Worm (Caenorhabditis elegans) whole organism, young adult: ENCODE data around the gene pals-17.
"Not testable (repeated sequence)": the region's sequence is repeated elsewhere in the genome, so short reads cannot be mapped to it uniquely, and the experiment has no call there.

Experiments used
- D2030.7 ChIP-seq: fragments of 200-800 bp; sonication (Bioruptor generic); IDR thresholded peaks from 2 replicates; pipeline ENCODE4 v1.3.6; 2022; ENCODE audit warnings: missing genetic modification reagents, missing genetic modification characterization, missing compliant biosample characterization
- F10E7.11 ChIP-seq: sonication (generic microtip); optimal IDR thresholded peaks from 2 replicates; lab custom pipeline; 2017; ENCODE audit warnings: mild to moderate bottlenecking, missing genetic modification characterization, moderate library complexity, missing compliant biosample characterization
- F23B12.7 ChIP-seq: sonication (generic microtip); optimal IDR thresholded peaks from 2 replicates; lab custom pipeline; 2017; ENCODE audit warnings: missing genetic modification characterization, mild to moderate bottlenecking, missing compliant biosample characterization, antibody characterized with exemption, moderate library complexity; ENCODE audit not compliant: insufficient read depth
- F33H1.4 ChIP-seq: fragments of 200-800 bp; sonication (Bioruptor generic); IDR thresholded peaks from 2 replicates; pipeline ENCODE4 v1.3.6; 2022; ENCODE audit warnings: missing genetic modification reagents, missing genetic modification characterization, missing compliant biosample characterization
- F55B11.4 ChIP-seq: sonication (generic microtip); optimal IDR thresholded peaks from 2 replicates; lab custom pipeline; 2016; ENCODE audit warnings: missing compliant biosample characterization, missing genetic modification characterization, borderline replicate concordance; ENCODE audit not compliant: insufficient read depth
- F57C9.4 ChIP-seq: sonication (generic microtip); optimal IDR thresholded peaks from 2 replicates; lab custom pipeline; 2017; ENCODE audit warnings: mild to moderate bottlenecking, missing genetic modification characterization, missing compliant biosample characterization
- T26A5.8 ChIP-seq: sonication (generic microtip); optimal IDR thresholded peaks from 2 replicates; lab custom pipeline; 2016; ENCODE audit warnings: missing genetic modification characterization, missing compliant biosample characterization
- Y56A3A.18 ChIP-seq: fragments of 200-800 bp; sonication (Bioruptor generic); IDR thresholded peaks from 2 replicates; pipeline ENCODE4 v1.3.6; 2022; ENCODE audit warnings: missing genetic modification reagents, missing genetic modification characterization, missing compliant biosample characterization
- Y95B8A.8 ChIP-seq: fragments of 200-800 bp; sonication (Bioruptor generic); IDR thresholded peaks from 2 replicates; pipeline ENCODE4 v1.3.6; 2022; ENCODE audit warnings: missing genetic modification reagents, missing genetic modification characterization, missing compliant biosample characterization
- aptf-3 ChIP-seq: fragments of 200-800 bp; sonication (Bioruptor generic); IDR thresholded peaks from 2 replicates; pipeline ENCODE4 v1.3.6; 2022; ENCODE audit warnings: missing genetic modification characterization, missing compliant biosample characterization
- bed-1 ChIP-seq: fragments of 200-800 bp; sonication (Bioruptor generic); IDR thresholded peaks from 2 replicates; pipeline ENCODE4 v1.3.6; 2022; ENCODE audit warnings: missing genetic modification reagents, missing genetic modification characterization, missing compliant biosample characterization
- bed-2 ChIP-seq: fragments of 200-800 bp; sonication (Bioruptor generic); IDR thresholded peaks from 2 replicates; pipeline ENCODE4 v1.3.6; 2022; ENCODE audit warnings: missing genetic modification reagents, missing genetic modification characterization, missing compliant biosample characterization
- ceh-100 ChIP-seq: fragments of 200-800 bp; sonication (Bioruptor generic); IDR thresholded peaks from 2 replicates; pipeline ENCODE4 v1.3.6; 2022; ENCODE audit warnings: missing genetic modification reagents, missing genetic modification characterization, missing compliant biosample characterization
- ceh-27 ChIP-seq: fragments of 200-800 bp; sonication (Bioruptor generic); optimal IDR thresholded peaks from 2 replicates; lab custom pipeline; 2018; ENCODE audit warnings: mild to moderate bottlenecking, missing genetic modification characterization, moderate library complexity, missing compliant biosample characterization
- ceh-58 ChIP-seq: fragments of 200-800 bp; sonication (Bioruptor generic); IDR thresholded peaks from 2 replicates; pipeline ENCODE4 v1.3.6; 2022; ENCODE audit warnings: missing genetic modification characterization, missing compliant biosample characterization
- dpff-1 ChIP-seq: sonication (generic microtip); optimal IDR thresholded peaks from 2 replicates; lab custom pipeline; 2017; ENCODE audit warnings: mild to moderate bottlenecking, missing genetic modification characterization, missing compliant biosample characterization
- dpl-1 ChIP-seq: fragments of 150-350 bp; optimal IDR thresholded peaks from 2 replicates; lab custom pipeline; 2014; ENCODE audit warnings: missing biosample characterization, missing genetic modification reagents, missing genetic modification characterization
- efl-1 ChIP-seq: fragments of 150-350 bp; optimal IDR thresholded peaks from 2 replicates; lab custom pipeline; 2014; ENCODE audit warnings: missing biosample characterization, missing genetic modification reagents, missing genetic modification characterization
- egl-44 ChIP-seq: fragments of 200-800 bp; sonication (Bioruptor generic); IDR thresholded peaks from 2 replicates; pipeline ENCODE4 v1.3.6; 2022; ENCODE audit warnings: missing genetic modification reagents, missing genetic modification characterization, missing compliant biosample characterization
- hlh-12 ChIP-seq: sonication (generic microtip); optimal IDR thresholded peaks from 2 replicates; lab custom pipeline; 2016; ENCODE audit warnings: missing genetic modification characterization, missing compliant biosample characterization
- hlh-26 ChIP-seq: fragments of 200-800 bp; sonication (Bioruptor generic); conservative IDR thresholded peaks from 2 replicates; pipeline ENCODE4 v1.3.6; 2022; ENCODE audit warnings: missing genetic modification reagents, missing genetic modification characterization, missing compliant biosample characterization
- hmg-1.2 ChIP-seq: fragments of 200-800 bp; sonication (Bioruptor generic); IDR thresholded peaks from 2 replicates; pipeline ENCODE4 v1.3.6; 2022; ENCODE audit warnings: missing genetic modification reagents, missing genetic modification characterization, missing compliant biosample characterization
- lin-54 ChIP-seq: fragments of 200-800 bp; sonication (Bioruptor generic); optimal IDR thresholded peaks from 2 replicates; lab custom pipeline; 2018; ENCODE audit warnings: mild to moderate bottlenecking, missing genetic modification characterization, missing compliant biosample characterization
- lsl-1 ChIP-seq: fragments of 200-800 bp; sonication (Bioruptor generic); optimal IDR thresholded peaks from 2 replicates; lab custom pipeline; 2018; ENCODE audit warnings: mild to moderate bottlenecking, missing genetic modification characterization, moderate library complexity, missing compliant biosample characterization
- nfyb-1 ChIP-seq: fragments of 200-800 bp; sonication (Bioruptor generic); IDR thresholded peaks from 2 replicates; pipeline ENCODE4 v1.3.6; 2022; ENCODE audit warnings: missing genetic modification reagents, missing genetic modification characterization, missing compliant biosample characterization
- nhr-120 ChIP-seq: fragments of 200-800 bp; sonication (Bioruptor generic); IDR thresholded peaks from 2 replicates; pipeline ENCODE4 v1.3.6; 2022; ENCODE audit warnings: missing genetic modification characterization, missing compliant biosample characterization
- nhr-27 ChIP-seq: fragments of 200-800 bp; sonication (Bioruptor generic); optimal IDR thresholded peaks from 2 replicates; lab custom pipeline; 2018; ENCODE audit warnings: mild to moderate bottlenecking, missing genetic modification characterization, moderate library complexity, missing compliant biosample characterization
- nhr-80 ChIP-seq: sonication (generic microtip); optimal IDR thresholded peaks from 2 replicates; lab custom pipeline; 2016; ENCODE audit warnings: missing genetic modification characterization, missing compliant biosample characterization
- pha-4 ChIP-seq: fragments of 150-350 bp; sonication (generic microtip); optimal IDR thresholded peaks from 2 replicates; lab custom pipeline; 2014; ENCODE audit warnings: missing biosample characterization, missing genetic modification reagents, missing genetic modification characterization
- rec-8 ChIP-seq, 2 experiments: sonication (generic microtip); optimal IDR thresholded peaks; 2 replicates each; lab custom pipeline; 2016; ENCODE audit warnings: mild to moderate bottlenecking in 2 of 2, missing genetic modification characterization in 2 of 2, missing genetic modification reagents in 2 of 2, missing genotype in 2 of 2, missing biosample characterization in 1 of 2, missing compliant biosample characterization in 1 of 2, moderate library complexity in 1 of 2
- rpc-1 ChIP-seq, 2 experiments: fragments of 150-350 bp in 1 of 2; sonication (generic microtip) in 1 of 2; optimal IDR thresholded peaks; 2 replicates each; lab custom pipeline; 2014 to 2018; ENCODE audit warnings: missing biosample characterization in 1 of 2, missing genetic modification characterization in 1 of 2, missing genetic modification reagents in 1 of 2, missing genotype in 1 of 2
- sdz-38 ChIP-seq: sonication (generic microtip); optimal IDR thresholded peaks from 2 replicates; lab custom pipeline; 2016; ENCODE audit warnings: missing genotype, missing genetic modification characterization, missing compliant biosample characterization
- sea-2 ChIP-seq: fragments of 200-800 bp; sonication (Bioruptor generic); IDR thresholded peaks from 2 replicates; pipeline ENCODE4 v1.3.6; 2022; ENCODE audit warnings: missing genetic modification characterization, missing compliant biosample characterization
- snpc-3.4 ChIP-seq: sonication (generic microtip); optimal IDR thresholded peaks from 2 replicates; lab custom pipeline; 2017; ENCODE audit warnings: missing genetic modification characterization, mild to moderate bottlenecking, missing compliant biosample characterization, antibody characterized with exemption, moderate library complexity, missing genotype, missing genetic modification reagents
- somi-1 ChIP-seq: fragments of 200-800 bp; sonication (Bioruptor generic); optimal IDR thresholded peaks from 2 replicates; lab custom pipeline; 2018; ENCODE audit warnings: mild to moderate bottlenecking, missing genetic modification characterization, missing compliant biosample characterization
- zfh-2 ChIP-seq: fragments of 200-800 bp; sonication (Bioruptor generic); conservative IDR thresholded peaks from 2 replicates; pipeline ENCODE4 v1.3.6; 2022; ENCODE audit warnings: missing genetic modification reagents, missing genetic modification characterization, missing compliant biosample characterization
- ztf-22 ChIP-seq: fragments of 200-800 bp; sonication (Bioruptor generic); optimal IDR thresholded peaks from 2 replicates; lab custom pipeline; 2018; ENCODE audit warnings: mild to moderate bottlenecking, missing genetic modification characterization, moderate library complexity, missing compliant biosample characterization
- ztf-26 ChIP-seq: sonication (generic microtip); optimal IDR thresholded peaks from 2 replicates; lab custom pipeline; 2017; ENCODE audit warnings: missing genetic modification characterization, missing compliant biosample characterization

pals-17 gene

DNA sequence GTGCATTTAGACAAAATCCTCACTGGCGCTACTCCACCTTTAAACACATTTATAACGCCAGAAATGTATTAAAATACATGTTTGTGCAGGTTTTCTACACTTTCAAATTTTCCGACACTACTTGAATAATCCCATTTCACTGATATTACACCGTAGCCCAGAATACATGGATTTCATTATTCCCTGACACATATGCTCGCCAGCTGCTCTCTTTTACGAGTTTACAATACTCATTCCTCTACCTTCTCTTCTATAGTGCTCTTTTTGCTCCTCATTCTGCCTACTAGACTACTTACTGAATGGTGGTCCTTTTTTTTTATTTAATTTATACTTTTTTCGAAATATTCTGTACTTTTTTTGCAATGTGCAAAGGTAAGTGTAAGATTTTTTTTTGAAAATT, 19.1 kb downstream of the pals-17 start:
- TF ChIP-seq nhr-80 (tag; lab: Kevin White, UChicago) (no peak), hmg-1.2 (GFP tag; lab: Robert Waterston, UW) (no peak), hlh-12 (no peak), hlh-26 (GFP tag; lab: Robert Waterston, UW) (no peak), sea-2 (no peak), rpc-1 (optimal IDR thresholded peaks at IDR 0.05; lab: Kevin White, UChicago) (no peak), rpc-1 (tag; optimal IDR thresholded peaks at IDR 0.05; lab: Kevin White, UChicago) (no peak), lin-54 (GFP tag; lab: Kevin White, UChicago) (no peak), ztf-22 (GFP tag; lab: Kevin White, UChicago) (no peak), ceh-58 (no peak), ceh-100 (GFP tag; lab: Robert Waterston, UW) (no peak), F57C9.4 (tag; lab: Kevin White, UChicago) (no peak), sdz-38 (tag; lab: Kevin White, UChicago) (no peak), T26A5.8 (no peak), lsl-1 (GFP tag; lab: Kevin White, UChicago) (no peak), snpc-3.4 (no peak), nhr-120 (GFP tag; lab: Robert Waterston, UW) (no peak), D2030.7 (GFP tag; lab: Robert Waterston, UW) (no peak), Y56A3A.18 (no peak), zfh-2 (GFP tag; lab: Robert Waterston, UW) (no peak)

ce11 chrIII:1359669-1360068, 32.0 kb downstream of the pals-17 start, which contains the start of gene Y82E9BR.9:
Y82E9BR.9 (minus strand) TSS chrIII:1359769.
- TF ChIP-seq bed-2 (no peak), hmg-1.2 (GFP tag; lab: Robert Waterston, UW) (no peak), dpl-1 (GFP tag; lab: Kevin White, UChicago) (no peak), F23B12.7 (tag; lab: Kevin White, UChicago) (no peak), Y95B8A.8 (GFP tag; lab: Robert Waterston, UW) (no peak), lsl-1 (GFP tag; lab: Kevin White, UChicago) (no peak)

ce11 chrIII:1357973-1358372, 33.7 kb downstream of the pals-17 start, which contains the start of gene Y82E9BR.8:
Y82E9BR.8 (minus strand) TSS chrIII:1358073.
- TF ChIP-seq hlh-12; F10E7.11 (tag; lab: Kevin White, UChicago); rec-8 (tag; optimal IDR thresholded peaks at IDR 0.05; lab: Kevin White, UChicago): not testable (repeated sequence)

ce11 chrIII:1355320-1355719, 36.3 kb downstream of the pals-17 start, which contains the start of gene Y82E9BL.1:
Y82E9BL.1 (minus strand) TSS chrIII:1355420.
- TF ChIP-seq pha-4: no peak
- no peak for TF ChIP-seq ztf-26
- TF ChIP-seq somi-1: no peak
- no peak for TF ChIP-seq nfyb-1 (GFP tag; lab: Robert Waterston, UW)
- no peak for TF ChIP-seq sdz-38 (tag; lab: Kevin White, UChicago)
- TF ChIP-seq F33H1.4 (GFP tag; lab: Robert Waterston, UW): no peak
- TF ChIP-seq egl-44 (GFP tag; lab: Robert Waterston, UW): no peak
- TF ChIP-seq rpc-1 (optimal IDR thresholded peaks at IDR 0.05; lab: Kevin White, UChicago): no peak
- no peak for TF ChIP-seq rpc-1 (tag; optimal IDR thresholded peaks at IDR 0.05; lab: Kevin White, UChicago)
- TF ChIP-seq F55B11.4: no peak
- TF ChIP-seq nhr-27 (tag; lab: Kevin White, UChicago): no peak
- TF ChIP-seq aptf-3: no peak
- TF ChIP-seq dpff-1 (tag; lab: Kevin White, UChicago): no peak
- TF ChIP-seq bed-1 (GFP tag; lab: Robert Waterston, UW): no peak
- no peak for TF ChIP-seq ceh-27 (GFP tag; lab: Kevin White, UChicago)
- no peak for TF ChIP-seq nhr-80 (tag; lab: Kevin White, UChicago)
- no peak for TF ChIP-seq efl-1 (GFP tag; lab: Kevin White, UChicago)
- no peak for TF ChIP-seq F57C9.4 (tag; lab: Kevin White, UChicago)
